Worm (Caenorhabditis elegans) whole organism, late embryonic: ENCODE results near the gene oac-48.

Experiments
- C08G9.2 ChIP-seq: sonication (generic microtip); optimal IDR thresholded peaks from 2 replicates; lab custom pipeline; 2016; ENCODE audit warnings: mild to moderate bottlenecking, missing genetic modification characterization, moderate library complexity, missing compliant biosample characterization
- C38D4.7 ChIP-seq: fragments of 200-800 bp; sonication (Bioruptor generic); optimal IDR thresholded peaks from 2 replicates; lab custom pipeline; 2018; ENCODE audit warnings: mild to moderate bottlenecking, missing genetic modification characterization, moderate library complexity, missing compliant biosample characterization
- F13H6.1 ChIP-seq: sonication (generic microtip); optimal IDR thresholded peaks from 2 replicates; lab custom pipeline; 2016; ENCODE audit warnings: missing genetic modification characterization, missing compliant biosample characterization
- K02D7.2 ChIP-seq: sonication (generic microtip); optimal IDR thresholded peaks from 2 replicates; lab custom pipeline; 2017; ENCODE audit warnings: mild to moderate bottlenecking, missing genetic modification characterization, missing compliant biosample characterization
- T23F11.4 ChIP-seq: fragments of 200-800 bp; sonication (Bioruptor generic); optimal IDR thresholded peaks from 2 replicates; lab custom pipeline; 2018; ENCODE audit warnings: mild to moderate bottlenecking, missing genetic modification characterization, missing compliant biosample characterization
- Y22D7AL.16 ChIP-seq: sonication (generic microtip); optimal IDR thresholded peaks from 2 replicates; lab custom pipeline; 2016; ENCODE audit warnings: missing genetic modification characterization, missing compliant biosample characterization
- ahr-1 ChIP-seq: sonication (generic microtip); optimal IDR thresholded peaks from 2 replicates; lab custom pipeline; 2016; ENCODE audit warnings: missing genetic modification characterization, missing compliant biosample characterization
- ceh-18 ChIP-seq: sonication (generic microtip); optimal IDR thresholded peaks from 2 replicates; lab custom pipeline; 2016; ENCODE audit warnings: missing genetic modification characterization, missing compliant biosample characterization
- ceh-2 ChIP-seq: sonication (generic microtip); optimal IDR thresholded peaks from 2 replicates; lab custom pipeline; 2016; ENCODE audit warnings: missing genotype, missing genetic modification characterization, missing compliant biosample characterization
- ceh-22 ChIP-seq: sonication (generic microtip); optimal IDR thresholded peaks from 2 replicates; lab custom pipeline; 2017; ENCODE audit warnings: missing biosample characterization, missing genetic modification characterization
- ceh-34 ChIP-seq: sonication (generic microtip); optimal IDR thresholded peaks from 2 replicates; lab custom pipeline; 2016; ENCODE audit warnings: mild to moderate bottlenecking, missing genetic modification characterization, missing compliant biosample characterization
- ceh-48 ChIP-seq: sonication (generic microtip); optimal IDR thresholded peaks from 2 replicates; lab custom pipeline; 2016; ENCODE audit warnings: missing genetic modification characterization, inconsistent platforms, missing compliant biosample characterization
- ceh-6 ChIP-seq: fragments of 200-800 bp; sonication (Bioruptor generic); optimal IDR thresholded peaks from 2 replicates; lab custom pipeline; 2018; ENCODE audit warnings: mild to moderate bottlenecking, missing genetic modification characterization, missing compliant biosample characterization
- ceh-9 ChIP-seq: sonication (generic microtip); optimal IDR thresholded peaks from 2 replicates; lab custom pipeline; 2016; ENCODE audit warnings: mild to moderate bottlenecking, missing genetic modification characterization, inconsistent platforms, missing compliant biosample characterization
- che-1 ChIP-seq: sonication (generic microtip); optimal IDR thresholded peaks from 2 replicates; lab custom pipeline; 2016; ENCODE audit warnings: mild to moderate bottlenecking, missing genetic modification characterization, missing compliant biosample characterization
- dve-1 ChIP-seq: sonication (generic microtip); optimal IDR thresholded peaks from 2 replicates; lab custom pipeline; 2017; ENCODE audit warnings: antibody characterized with exemption, mild to moderate bottlenecking, missing genetic modification characterization, missing compliant biosample characterization
- ets-4 ChIP-seq: sonication (generic microtip); optimal IDR thresholded peaks from 2 replicates; lab custom pipeline; 2016; ENCODE audit warnings: missing genetic modification characterization, missing compliant biosample characterization
- eyg-1 ChIP-seq: sonication (generic microtip); optimal IDR thresholded peaks from 2 replicates; lab custom pipeline; 2016; ENCODE audit warnings: missing genotype, missing genetic modification characterization, missing compliant biosample characterization
- fkh-6 ChIP-seq: sonication (generic microtip); optimal IDR thresholded peaks from 2 replicates; lab custom pipeline; 2016; ENCODE audit warnings: missing genetic modification characterization, missing compliant biosample characterization
- gmeb-2 ChIP-seq: sonication (generic microtip); optimal IDR thresholded peaks from 2 replicates; lab custom pipeline; 2016; ENCODE audit warnings: missing genetic modification characterization, inconsistent platforms, missing compliant biosample characterization
- hlh-15 ChIP-seq: sonication (generic microtip); optimal IDR thresholded peaks from 2 replicates; lab custom pipeline; 2016; ENCODE audit warnings: missing genetic modification characterization, missing compliant biosample characterization
- hlh-30 ChIP-seq: sonication (generic microtip); optimal IDR thresholded peaks from 2 replicates; lab custom pipeline; 2017; ENCODE audit warnings: antibody characterized with exemption, missing genetic modification characterization, missing compliant biosample characterization; ENCODE audit not compliant: insufficient read depth
- mec-3 ChIP-seq: sonication (generic microtip); optimal IDR thresholded peaks from 2 replicates; lab custom pipeline; 2016; ENCODE audit warnings: borderline replicate concordance, missing genetic modification characterization, missing compliant biosample characterization
- nhr-11 ChIP-seq: fragments of 150-350 bp; optimal IDR thresholded peaks from 2 replicates; lab custom pipeline; 2014; ENCODE audit warnings: missing biosample characterization, missing genetic modification characterization
- nhr-232 ChIP-seq: sonication (generic microtip); optimal IDR thresholded peaks from 2 replicates; lab custom pipeline; 2016; ENCODE audit warnings: missing genetic modification characterization, missing compliant biosample characterization
- npax-4 ChIP-seq: sonication (generic microtip); optimal IDR thresholded peaks from 2 replicates; lab custom pipeline; 2016; ENCODE audit warnings: missing genetic modification characterization, missing compliant biosample characterization
- odd-2 ChIP-seq: sonication (generic microtip); optimal IDR thresholded peaks from 2 replicates; lab custom pipeline; 2017; ENCODE audit warnings: antibody characterized with exemption, mild to moderate bottlenecking, missing genetic modification characterization, missing compliant biosample characterization
- pat-9 ChIP-seq: fragments of 200-800 bp; sonication (Bioruptor generic); optimal IDR thresholded peaks from 2 replicates; lab custom pipeline; 2018; ENCODE audit warnings: mild to moderate bottlenecking, missing genetic modification characterization, moderate library complexity, missing compliant biosample characterization
- pax-1 ChIP-seq: fragments of 150-350 bp; optimal IDR thresholded peaks from 2 replicates; lab custom pipeline; 2014; ENCODE audit warnings: missing biosample characterization, missing genetic modification characterization
- pha-2 ChIP-seq: sonication (generic microtip); optimal IDR thresholded peaks from 2 replicates; lab custom pipeline; 2017; ENCODE audit warnings: mild to moderate bottlenecking, missing genetic modification characterization, missing compliant biosample characterization
- pha-4 ChIP-seq: fragments of 150-350 bp; optimal IDR thresholded peaks from 2 replicates; lab custom pipeline; 2018; ENCODE audit warnings: missing biosample characterization, missing genetic modification reagents, missing genetic modification characterization
- pros-1 ChIP-seq: fragments of 150-350 bp; optimal IDR thresholded peaks from 2 replicates; lab custom pipeline; 2014; ENCODE audit warnings: missing biosample characterization, missing genetic modification reagents, missing genetic modification characterization
- rnt-1 ChIP-seq: sonication (generic microtip); optimal IDR thresholded peaks from 2 replicates; lab custom pipeline; 2016; ENCODE audit warnings: missing genetic modification characterization, missing compliant biosample characterization
- sox-4 ChIP-seq: sonication (generic microtip); optimal IDR thresholded peaks from 2 replicates; lab custom pipeline; 2017; ENCODE audit warnings: mild to moderate bottlenecking, missing genetic modification characterization, inconsistent platforms, missing compliant biosample characterization
- syd-9 ChIP-seq: sonication (generic microtip); optimal IDR thresholded peaks from 2 replicates; lab custom pipeline; 2016; ENCODE audit warnings: mild to moderate bottlenecking, missing genetic modification characterization, moderate library complexity, missing compliant biosample characterization
- tbx-2 ChIP-seq: sonication (generic microtip); optimal IDR thresholded peaks from 2 replicates; lab custom pipeline; 2016; ENCODE audit warnings: missing genetic modification characterization, missing compliant biosample characterization
- tbx-7 ChIP-seq: sonication (generic microtip); optimal IDR thresholded peaks from 2 replicates; lab custom pipeline; 2016; ENCODE audit warnings: missing genotype, missing genetic modification characterization, missing compliant biosample characterization
- unc-42 ChIP-seq: sonication (generic microtip); optimal IDR thresholded peaks from 2 replicates; lab custom pipeline; 2016; ENCODE audit warnings: missing genotype, missing genetic modification characterization, missing compliant biosample characterization
- unc-55 ChIP-seq: sonication (generic microtip); optimal IDR thresholded peaks from 2 replicates; lab custom pipeline; 2017; ENCODE audit warnings: missing biosample characterization, missing genetic modification reagents, missing genetic modification characterization
- zip-5 ChIP-seq: sonication (generic microtip); optimal IDR thresholded peaks from 2 replicates; lab custom pipeline; 2016; ENCODE audit warnings: missing genetic modification characterization, missing compliant biosample characterization
- ztf-16 ChIP-seq: sonication (generic microtip); optimal IDR thresholded peaks from 2 replicates; lab custom pipeline; 2017; ENCODE audit warnings: missing genetic modification characterization, missing compliant biosample characterization

Gene oac-48

ce11 chrIV:13707894-13708293, 34.3 kb downstream of the oac-48 start (continued):
- TF ChIP-seq syd-9 (no peak), odd-2 (tag; lab: Kevin White, UChicago) (no peak), pax-1 (no peak), ceh-9 (tag; lab: Kevin White, UChicago) (no peak)

- TF ChIP-seq C38D4.7 (GFP tag; lab: Kevin White, UChicago) (no peak), pax-1 (no peak), tbx-7 (tag; lab: Kevin White, UChicago) (no peak), fkh-6 (tag; lab: Kevin White, UChicago) (no peak), sox-4 (no peak), ceh-22 (tag; lab: Kevin White, UChicago) (no peak), unc-42 (no peak), dve-1 (tag; lab: Kevin White, UChicago) (no peak), npax-4 (tag; lab: Kevin White, UChicago) (no peak), hlh-15 (tag; lab: Kevin White, UChicago) (no peak), ceh-34 (no peak)
These were observed 35.6 kb downstream of the oac-48 start for ce11 chrIV:13709069-13709640.

ce11 chrIV:13710367-13710766, 36.8 kb downstream of the oac-48 start:
- TF ChIP-seq unc-55 (GFP tag; lab: Kevin White, UChicago) = peak; percentile 77
- no peak for TF ChIP-seq zip-5
- TF ChIP-seq che-1 (tag; lab: Kevin White, UChicago) = no peak
- TF ChIP-seq nhr-232 (tag; lab: Kevin White, UChicago) = no peak
- TF ChIP-seq, all 69 proteins: peak for 1

ce11 chrIV:13716279-13716678, 42.7 kb downstream of the oac-48 start, which contains the start of gene C47A4.1:
C47A4.1 (minus strand) TSS chrIV:13716379.
- TF ChIP-seq nhr-232 (tag; lab: Kevin White, UChicago) (no peak), pros-1 (tag; lab: Kevin White, UChicago) (no peak), Y22D7AL.16 (tag; lab: Kevin White, UChicago) (no peak), hlh-30 (tag; lab: Kevin White, UChicago) (no peak), pha-4 (tag; lab: Kevin White, UChicago) (no peak), ahr-1 (tag; lab: Kevin White, UChicago) (no peak), ets-4 (no peak), odd-2 (tag; lab: Kevin White, UChicago) (no peak), F13H6.1 (tag; lab: Kevin White, UChicago) (no peak), gmeb-2 (no peak), C38D4.7 (GFP tag; lab: Kevin White, UChicago) (no peak), ceh-9 (tag; lab: Kevin White, UChicago) (no peak), T23F11.4 (GFP tag; lab: Kevin White, UChicago) (no peak), K02D7.2 (tag; lab: Kevin White, UChicago) (no peak)

- TF ChIP-seq ceh-2 (tag; lab: Kevin White, UChicago) = no peak
- no peak for TF ChIP-seq C38D4.7 (GFP tag; lab: Kevin White, UChicago)
- peak; percentile 97 for TF ChIP-seq unc-55 (GFP tag; lab: Kevin White, UChicago)
These were observed 43.1 kb downstream of the oac-48 start for ce11 chrIV:13716735-13717134.

ce11 chrIV:13718918-13719317, 45.3 kb downstream of the oac-48 start:
- TF ChIP-seq unc-55 (GFP tag; lab: Kevin White, UChicago) = peak; percentile 98
- TF ChIP-seq ahr-1 (tag; lab: Kevin White, UChicago) = no peak
- TF ChIP-seq nhr-232 (tag; lab: Kevin White, UChicago) = no peak
- no peak for TF ChIP-seq pat-9 (tag; lab: Kevin White, UChicago)
- TF ChIP-seq ztf-16 (tag; lab: Kevin White, UChicago) = no peak
- TF ChIP-seq ceh-6 (GFP tag; lab: Kevin White, UChicago) = no peak
- TF ChIP-seq Y22D7AL.16 (tag; lab: Kevin White, UChicago) = no peak
- no peak for TF ChIP-seq che-1 (tag; lab: Kevin White, UChicago)
- TF ChIP-seq ceh-18 (tag; lab: Kevin White, UChicago) = no peak
- peak; percentile 18 for TF ChIP-seq tbx-2 (tag; lab: Kevin White, UChicago)
- no peak for TF ChIP-seq eyg-1
- no peak for TF ChIP-seq unc-42
- no peak for TF ChIP-seq ceh-48 (tag; lab: Kevin White, UChicago)
- TF ChIP-seq nhr-11 (tag; lab: Kevin White, UChicago) = no peak
- TF ChIP-seq pha-2 (tag; lab: Kevin White, UChicago) = no peak
- TF ChIP-seq rnt-1 (tag; lab: Kevin White, UChicago) = peak; percentile 88
- TF ChIP-seq mec-3 (tag; lab: Kevin White, UChicago) = no peak
- TF ChIP-seq C08G9.2 (tag; lab: Kevin White, UChicago) = no peak
